Worm (Caenorhabditis elegans) whole organism, young adult: ENCODE data around the gene C16C8.26.

ENCODE experiments used
- B0261.1 ChIP-seq: sonication (generic microtip); optimal IDR thresholded peaks from 2 replicates; lab custom pipeline; 2016; ENCODE audit warnings: mild to moderate bottlenecking, missing genetic modification characterization, moderate library complexity, missing compliant biosample characterization
- C06A6.2 ChIP-seq: fragments of 200-800 bp; sonication (Bioruptor generic); conservative IDR thresholded peaks from 2 replicates; pipeline ENCODE4 v1.3.6; 2022; ENCODE audit warnings: missing genetic modification characterization, missing compliant biosample characterization
- C17E4.6 ChIP-seq: fragments of 200-800 bp; sonication (Bioruptor generic); IDR thresholded peaks from 2 replicates; pipeline ENCODE4 v1.3.6; 2022; ENCODE audit warnings: missing genetic modification reagents, missing genetic modification characterization, missing compliant biosample characterization
- F23B12.7 ChIP-seq: sonication (generic microtip); optimal IDR thresholded peaks from 2 replicates; lab custom pipeline; 2017; ENCODE audit warnings: missing genetic modification characterization, mild to moderate bottlenecking, missing compliant biosample characterization, antibody characterized with exemption, moderate library complexity; ENCODE audit not compliant: insufficient read depth
- K12H6.12 ChIP-seq: fragments of 200-800 bp; sonication (Bioruptor generic); optimal IDR thresholded peaks from 2 replicates; lab custom pipeline; 2018; ENCODE audit warnings: mild to moderate bottlenecking, missing genetic modification characterization, missing compliant biosample characterization
- T07F8.4 ChIP-seq: sonication (generic microtip); optimal IDR thresholded peaks from 2 replicates; lab custom pipeline; 2016; ENCODE audit warnings: mild to moderate bottlenecking, missing genetic modification characterization, moderate library complexity, missing compliant biosample characterization
- ZK185.1 ChIP-seq: sonication (generic microtip); optimal IDR thresholded peaks from 2 replicates; lab custom pipeline; 2016; ENCODE audit warnings: mild to moderate bottlenecking, missing genetic modification characterization, missing compliant biosample characterization; ENCODE audit not compliant: poor library complexity, severe bottlenecking
- ama-1 ChIP-seq, 3 experiments: fragments of 150-350 bp in 1 of 3; sonication (generic microtip) in 2 of 3; optimal IDR thresholded peaks; 2 replicates each; lab custom pipeline; 2014 to 2018; ENCODE audit warnings: missing biosample characterization in 2 of 3, missing genetic modification characterization in 2 of 3, missing genetic modification reagents in 2 of 3
- aptf-3 ChIP-seq: fragments of 200-800 bp; sonication (Bioruptor generic); IDR thresholded peaks from 2 replicates; pipeline ENCODE4 v1.3.6; 2022; ENCODE audit warnings: missing genetic modification characterization, missing compliant biosample characterization
- atf-7 ChIP-seq: sonication (generic microtip); optimal IDR thresholded peaks from 2 replicates; lab custom pipeline; 2017; ENCODE audit warnings: mild to moderate bottlenecking, missing genetic modification characterization, missing compliant biosample characterization
- cebp-2 ChIP-seq: fragments of 200-800 bp; sonication (Bioruptor generic); IDR thresholded peaks from 2 replicates; pipeline ENCODE4 v1.3.6; 2022; ENCODE audit warnings: missing genetic modification characterization, missing compliant biosample characterization
- ceh-100 ChIP-seq: fragments of 200-800 bp; sonication (Bioruptor generic); IDR thresholded peaks from 2 replicates; pipeline ENCODE4 v1.3.6; 2022; ENCODE audit warnings: missing genetic modification reagents, missing genetic modification characterization, missing compliant biosample characterization
- ceh-27 ChIP-seq: fragments of 200-800 bp; sonication (Bioruptor generic); optimal IDR thresholded peaks from 2 replicates; lab custom pipeline; 2018; ENCODE audit warnings: mild to moderate bottlenecking, missing genetic modification characterization, moderate library complexity, missing compliant biosample characterization
- ceh-40 ChIP-seq: fragments of 200-800 bp; sonication (Bioruptor generic); IDR thresholded peaks from 2 replicates; pipeline ENCODE4 v1.3.6; 2022; ENCODE audit warnings: missing genetic modification characterization, missing compliant biosample characterization
- ceh-91 ChIP-seq: fragments of 200-800 bp; sonication (Bioruptor generic); IDR thresholded peaks from 2 replicates; pipeline ENCODE4 v1.3.6; 2022; ENCODE audit warnings: missing genetic modification reagents, missing genetic modification characterization, missing compliant biosample characterization
- die-1 ChIP-seq: sonication (generic microtip); optimal IDR thresholded peaks from 2 replicates; lab custom pipeline; 2016; ENCODE audit warnings: missing genotype, mild to moderate bottlenecking, missing genetic modification characterization, missing compliant biosample characterization
- dpl-1 ChIP-seq: fragments of 150-350 bp; optimal IDR thresholded peaks from 2 replicates; lab custom pipeline; 2014; ENCODE audit warnings: missing biosample characterization, missing genetic modification reagents, missing genetic modification characterization
- egl-44 ChIP-seq: fragments of 200-800 bp; sonication (Bioruptor generic); IDR thresholded peaks from 2 replicates; pipeline ENCODE4 v1.3.6; 2022; ENCODE audit warnings: missing genetic modification reagents, missing genetic modification characterization, missing compliant biosample characterization
- gei-17 ChIP-seq: fragments of 200-800 bp; sonication (Bioruptor generic); optimal IDR thresholded peaks from 2 replicates; lab custom pipeline; 2018; ENCODE audit warnings: mild to moderate bottlenecking, missing genetic modification characterization, missing compliant biosample characterization
- him-1 ChIP-seq: sonication (generic microtip); optimal IDR thresholded peaks from 2 replicates; lab custom pipeline; 2016; ENCODE audit warnings: missing genotype, missing genetic modification reagents, missing genetic modification characterization, missing compliant biosample characterization
- hmg-20 ChIP-seq: fragments of 200-800 bp; sonication (Bioruptor generic); IDR thresholded peaks from 2 replicates; pipeline ENCODE4 v1.3.6; 2022; ENCODE audit warnings: missing genetic modification reagents, missing genetic modification characterization, missing compliant biosample characterization
- lin-26 ChIP-seq: fragments of 200-800 bp; sonication (Bioruptor generic); IDR thresholded peaks from 2 replicates; pipeline ENCODE4 v1.3.6; 2022; ENCODE audit warnings: missing genetic modification reagents, missing genetic modification characterization, missing compliant biosample characterization
- lin-35 ChIP-seq, 3 experiments: fragments of 150-350 bp in 2 of 3; sonication (generic microtip) in 1 of 3; optimal IDR thresholded peaks; 2 replicates each; lab custom pipeline; 2014 to 2018; ENCODE audit warnings: missing biosample characterization in 3 of 3, missing genetic modification characterization in 3 of 3, missing genetic modification reagents in 3 of 3
- lin-40 ChIP-seq: sonication (generic microtip); optimal IDR thresholded peaks from 2 replicates; lab custom pipeline; 2016; ENCODE audit warnings: missing genetic modification characterization, mild to moderate bottlenecking, missing compliant biosample characterization, missing genotype, missing genetic modification reagents
- lsl-1 ChIP-seq: fragments of 200-800 bp; sonication (Bioruptor generic); optimal IDR thresholded peaks from 2 replicates; lab custom pipeline; 2018; ENCODE audit warnings: mild to moderate bottlenecking, missing genetic modification characterization, moderate library complexity, missing compliant biosample characterization
- madf-6 ChIP-seq: fragments of 200-800 bp; sonication (Bioruptor generic); IDR thresholded peaks from 2 replicates; pipeline ENCODE4 v1.3.6; 2022; ENCODE audit warnings: missing genetic modification reagents, missing genetic modification characterization, missing compliant biosample characterization
- madf-8 ChIP-seq: fragments of 200-800 bp; sonication (Bioruptor generic); conservative IDR thresholded peaks from 2 replicates; pipeline ENCODE4 v1.3.6; 2022; ENCODE audit warnings: missing genetic modification reagents, missing genetic modification characterization, missing compliant biosample characterization
- mcd-1 ChIP-seq: fragments of 200-800 bp; sonication (Bioruptor generic); IDR thresholded peaks from 2 replicates; pipeline ENCODE4 v1.3.6; 2022; ENCODE audit warnings: missing genetic modification reagents, missing genetic modification characterization, missing compliant biosample characterization
- mel-28 ChIP-seq: sonication (generic microtip); optimal IDR thresholded peaks from 2 replicates; lab custom pipeline; 2016; ENCODE audit warnings: borderline replicate concordance, mild to moderate bottlenecking, missing genetic modification characterization, missing compliant biosample characterization
- mes-4 ChIP-seq: sonication (generic microtip); optimal IDR thresholded peaks from 2 replicates; lab custom pipeline; 2016; ENCODE audit warnings: missing genotype, missing genetic modification characterization, missing compliant biosample characterization
- nfya-1 ChIP-seq: sonication (generic microtip); optimal IDR thresholded peaks from 2 replicates; lab custom pipeline; 2017; ENCODE audit warnings: antibody characterized with exemption, missing compliant biosample characterization, missing genetic modification characterization, borderline replicate concordance; ENCODE audit not compliant: insufficient read depth
- nhr-120 ChIP-seq: fragments of 200-800 bp; sonication (Bioruptor generic); IDR thresholded peaks from 2 replicates; pipeline ENCODE4 v1.3.6; 2022; ENCODE audit warnings: missing genetic modification characterization, missing compliant biosample characterization
- nhr-27 ChIP-seq: fragments of 200-800 bp; sonication (Bioruptor generic); optimal IDR thresholded peaks from 2 replicates; lab custom pipeline; 2018; ENCODE audit warnings: mild to moderate bottlenecking, missing genetic modification characterization, moderate library complexity, missing compliant biosample characterization
- nhr-80 ChIP-seq: sonication (generic microtip); optimal IDR thresholded peaks from 2 replicates; lab custom pipeline; 2016; ENCODE audit warnings: missing genetic modification characterization, missing compliant biosample characterization
- repo-1 ChIP-seq: sonication (generic microtip); optimal IDR thresholded peaks from 2 replicates; lab custom pipeline; 2017; ENCODE audit warnings: mild to moderate bottlenecking, missing genetic modification characterization, missing compliant biosample characterization
- rpc-1 ChIP-seq, 2 experiments: fragments of 150-350 bp in 1 of 2; sonication (generic microtip) in 1 of 2; optimal IDR thresholded peaks; 2 replicates each; lab custom pipeline; 2014 to 2018; ENCODE audit warnings: missing biosample characterization in 1 of 2, missing genetic modification characterization in 1 of 2, missing genetic modification reagents in 1 of 2, missing genotype in 1 of 2
- sea-2 ChIP-seq: fragments of 200-800 bp; sonication (Bioruptor generic); IDR thresholded peaks from 2 replicates; pipeline ENCODE4 v1.3.6; 2022; ENCODE audit warnings: missing genetic modification characterization, missing compliant biosample characterization
- snpc-4 ChIP-seq, 5 experiments: fragments of 150-350 bp in 1 of 5; sonication (generic microtip) in 4 of 5; optimal IDR thresholded peaks; 2 replicates each; lab custom pipeline; 2014 to 2018; ENCODE audit warnings: missing genetic modification characterization in 5 of 5, missing biosample characterization in 3 of 5, antibody characterized with exemption in 2 of 5, mild to moderate bottlenecking in 2 of 5, missing compliant biosample characterization in 2 of 5, missing genotype in 2 of 5, moderate library complexity in 2 of 5, missing genetic modification reagents in 1 of 5
- somi-1 ChIP-seq: fragments of 200-800 bp; sonication (Bioruptor generic); optimal IDR thresholded peaks from 2 replicates; lab custom pipeline; 2018; ENCODE audit warnings: mild to moderate bottlenecking, missing genetic modification characterization, missing compliant biosample characterization
- unc-130 ChIP-seq: sonication (generic microtip); optimal IDR thresholded peaks from 2 replicates; lab custom pipeline; 2016; ENCODE audit warnings: missing genetic modification reagents, missing genetic modification characterization, missing compliant biosample characterization
- ztf-18 ChIP-seq: sonication (generic microtip); optimal IDR thresholded peaks from 2 replicates; lab custom pipeline; 2016; ENCODE audit warnings: missing genotype, mild to moderate bottlenecking, missing genetic modification characterization, missing compliant biosample characterization
- ztf-25 ChIP-seq: fragments of 200-800 bp; sonication (Bioruptor generic); IDR thresholded peaks from 2 replicates; pipeline ENCODE4 v1.3.6; 2022; ENCODE audit warnings: missing genetic modification reagents, missing genetic modification characterization, missing compliant biosample characterization
- ztf-3 ChIP-seq: fragments of 200-800 bp; sonication (Bioruptor generic); optimal IDR thresholded peaks from 2 replicates; lab custom pipeline; 2018; ENCODE audit warnings: mild to moderate bottlenecking, missing genetic modification characterization, missing compliant biosample characterization

C16C8.26 gene

ce11 chrII:3439244-3439698 lies 18.8 kb downstream of the C16C8.26 start (continued):
- TF ChIP-seq atf-7 (peak; percentile 75), mcd-1 (peak; percentile 80), ztf-18 (tag; lab: Kevin White, UChicago) (peak; percentile 66), snpc-4 (GFP tag; optimal IDR thresholded peaks at IDR 0.05; lab: Kevin White, UChicago) (peak; percentile 58), snpc-4 (tag; optimal IDR thresholded peaks at IDR 0.05; lab: Kevin White, UChicago) (peak in 3 of 4 experiments; percentile 47 to 66 (median 60)), nfya-1 (no peak), mel-28 (no peak), nhr-80 (peak; percentile 79), K12H6.12 (tag; lab: Kevin White, UChicago) (peak; percentile 44), madf-8 (GFP tag; lab: Robert Waterston, UW) (no peak), mes-4 (tag; lab: Kevin White, UChicago) (peak; percentile 40), ztf-25 (GFP tag; lab: Robert Waterston, UW) (peak; percentile 60; the same call in 1 of the 2 replicates), somi-1 (GFP tag; lab: Kevin White, UChicago) (peak; percentile 68), lin-26 (GFP tag; lab: Robert Waterston, UW) (peak; percentile 96), lin-35 (GFP tag; optimal IDR thresholded peaks at IDR 0.05; lab: Kevin White, UChicago) (peak in 1 of 3 experiments; percentile 39), die-1 (tag; lab: Kevin White, UChicago) (peak; percentile 80), cebp-2 (GFP tag; lab: Robert Waterston, UW) (0 out of 2 replicates have a peak, but pooled peaks have one; percentile 46), repo-1 (tag; lab: Kevin White, UChicago) (peak; percentile 82), egl-44 (peak; percentile 81; the same call in 1 of the 2 replicates), ceh-40 (peak; percentile 76; the same call in 1 of the 2 replicates), unc-130 (GFP tag; lab: Kevin White, UChicago) (peak; percentile 19), gei-17 (GFP tag; lab: Kevin White, UChicago) (peak; percentile 46), ceh-27 (GFP tag; lab: Kevin White, UChicago) (peak; percentile 48), lin-40 (tag; lab: Kevin White, UChicago) (no peak), ZK185.1 (tag; lab: Kevin White, UChicago) (no peak), F23B12.7 (tag; lab: Kevin White, UChicago) (no peak), lsl-1 (peak; percentile 65), madf-6 (GFP tag; lab: Robert Waterston, UW) (peak; percentile 69), sea-2 (GFP tag; lab: Robert Waterston, UW) (no peak), aptf-3 (GFP tag; lab: Robert Waterston, UW) (0 out of 2 replicates have a peak, but pooled peaks have one; percentile 37), nhr-120 (GFP tag; lab: Robert Waterston, UW) (0 out of 2 replicates have a peak, but pooled peaks have one; percentile 79), B0261.1 (tag; lab: Kevin White, UChicago) (peak; percentile 97), nhr-27 (tag; lab: Kevin White, UChicago) (peak; percentile 69), C06A6.2 (GFP tag; lab: Robert Waterston, UW) (peak; percentile 30; the same call in 1 of the 2 replicates), ztf-3 (GFP tag; lab: Kevin White, UChicago) (peak; percentile 57), dpl-1 (GFP tag; lab: Kevin White, UChicago) (no peak), him-1 (tag; lab: Kevin White, UChicago) (peak; percentile 93), C17E4.6 (GFP tag; lab: Robert Waterston, UW) (peak; percentile 77), hmg-20 (GFP tag; lab: Robert Waterston, UW) (peak; percentile 63; the same call in 1 of the 2 replicates), ceh-100 (GFP tag; lab: Robert Waterston, UW) (peak; percentile 57; the same call in 1 of the 2 replicates), rpc-1 (optimal IDR thresholded peaks at IDR 0.05; lab: Kevin White, UChicago) (peak; percentile 90), rpc-1 (tag; optimal IDR thresholded peaks at IDR 0.05; lab: Kevin White, UChicago) (peak; percentile 87), ceh-91 (0 out of 2 replicates have a peak, but pooled peaks have one; percentile 21), ama-1 (optimal IDR thresholded peaks at IDR 0.05; lab: Kevin White, UChicago) (no peak), ama-1 (GFP tag; optimal IDR thresholded peaks at IDR 0.05; lab: Kevin White, UChicago) (peak in 1 of 2 experiments; percentile 65), T07F8.4 (tag; lab: Kevin White, UChicago) (peak; percentile 80)
